Worm (Caenorhabditis elegans) whole organism, midembryonic: ENCODE results near the gene gcy-18.

Experiments
- T22C8.4 ChIP-seq: fragments of 200-800 bp; sonication (Bioruptor generic); IDR thresholded peaks from 2 replicates; pipeline ENCODE4 v1.3.6; 2022; ENCODE audit warnings: missing genetic modification characterization, missing compliant biosample characterization
- cog-1 ChIP-seq: sonication (generic microtip); optimal IDR thresholded peaks from 2 replicates; lab custom pipeline; 2016; ENCODE audit warnings: missing genetic modification characterization, missing compliant biosample characterization
- flt-1 ChIP-seq: fragments of 200-800 bp; sonication (Bioruptor generic); IDR thresholded peaks from 2 replicates; pipeline ENCODE4 v1.3.6; 2022; ENCODE audit warnings: missing genetic modification characterization, missing compliant biosample characterization
- klf-2 ChIP-seq: fragments of 200-800 bp; sonication (Bioruptor generic); conservative IDR thresholded peaks from 2 replicates; pipeline ENCODE4 v1.3.6; 2022; ENCODE audit warnings: missing genetic modification reagents, missing genetic modification characterization, missing compliant biosample characterization
- med-1 ChIP-seq: sonication (generic microtip); optimal IDR thresholded peaks from 2 replicates; lab custom pipeline; 2017; ENCODE audit warnings: missing genetic modification characterization, mild to moderate bottlenecking, missing compliant biosample characterization, antibody characterized with exemption, missing genetic modification reagents; ENCODE audit not compliant: insufficient read depth
- tab-1 ChIP-seq: fragments of 200-800 bp; sonication (Bioruptor generic); IDR thresholded peaks from 2 replicates; pipeline ENCODE4 v1.3.6; 2022; ENCODE audit warnings: missing genetic modification characterization, missing compliant biosample characterization
- ztf-23 ChIP-seq: fragments of 200-800 bp; sonication (Bioruptor generic); IDR thresholded peaks from 2 replicates; pipeline ENCODE4 v1.3.6; 2022; ENCODE audit warnings: missing genetic modification reagents, missing genetic modification characterization, missing compliant biosample characterization
- ztf-29 ChIP-seq: fragments of 200-800 bp; sonication (Bioruptor generic); IDR thresholded peaks from 2 replicates; pipeline ENCODE4 v1.3.6; 2022; ENCODE audit warnings: missing genetic modification reagents, missing genetic modification characterization, missing compliant biosample characterization

- TF ChIP-seq ztf-23, result no peak
- TF ChIP-seq flt-1, result no peak
- no peak for TF ChIP-seq ztf-29 (GFP tag; lab: Robert Waterston, UW)
- TF ChIP-seq klf-2 (GFP tag; lab: Robert Waterston, UW), result no peak
- no peak for TF ChIP-seq cog-1 (tag; lab: Kevin White, UChicago)
- no peak for TF ChIP-seq med-1 (GFP tag; lab: Kevin White, UChicago)
- no peak for TF ChIP-seq tab-1 (GFP tag; lab: Robert Waterston, UW)
- no peak for TF ChIP-seq T22C8.4 (GFP tag; lab: Robert Waterston, UW)
These were observed 38.9 kb downstream of the gcy-18 start for ce11 chrIV:12898823-12899222.
